Worm (Caenorhabditis elegans) whole organism, early embryonic: Measurements from ENCODE around the gene flp-25.
A peak's percentile ranks its signal among the peaks of the same experiment; 100 is the strongest.

Experiments
- B0310.2 ChIP-seq: sonication (generic microtip); optimal IDR thresholded peaks from 2 replicates; lab custom pipeline; 2016; ENCODE audit warnings: mild to moderate bottlenecking, missing genetic modification characterization, missing compliant biosample characterization
- F13C5.2 ChIP-seq: sonication (generic microtip); optimal IDR thresholded peaks from 2 replicates; lab custom pipeline; 2017; ENCODE audit warnings: mild to moderate bottlenecking, missing genetic modification characterization, inconsistent platforms, missing compliant biosample characterization
- aly-1 ChIP-seq: sonication (generic microtip); optimal IDR thresholded peaks from 2 replicates; lab custom pipeline; 2016; ENCODE audit warnings: missing genetic modification characterization, missing compliant biosample characterization
- ama-1 ChIP-seq: fragments of 150-350 bp; optimal IDR thresholded peaks from 2 replicates; lab custom pipeline; 2014
- ceh-13 ChIP-seq: fragments of 200-800 bp; sonication (Bioruptor generic); optimal IDR thresholded peaks from 2 replicates; lab custom pipeline; 2018; ENCODE audit warnings: mild to moderate bottlenecking, missing genetic modification characterization, missing compliant biosample characterization
- ceh-36 ChIP-seq: sonication (generic microtip); optimal IDR thresholded peaks from 2 replicates; lab custom pipeline; 2016; ENCODE audit warnings: missing genetic modification characterization, inconsistent platforms, missing compliant biosample characterization
- ets-7 ChIP-seq: sonication (generic microtip); optimal IDR thresholded peaks from 2 replicates; lab custom pipeline; 2016; ENCODE audit warnings: missing genotype, missing genetic modification characterization, missing compliant biosample characterization
- flt-1 ChIP-seq: fragments of 200-800 bp; sonication (Bioruptor generic); IDR thresholded peaks from 2 replicates; pipeline ENCODE4 v1.3.6; 2022; ENCODE audit warnings: missing genetic modification characterization, missing compliant biosample characterization
- hmbx-1 ChIP-seq: sonication (generic microtip); optimal IDR thresholded peaks from 2 replicates; lab custom pipeline; 2016; ENCODE audit warnings: mild to moderate bottlenecking, missing genetic modification characterization, missing compliant biosample characterization
- hmg-4 ChIP-seq: fragments of 200-800 bp; sonication (Bioruptor generic); optimal IDR thresholded peaks from 2 replicates; lab custom pipeline; 2018; ENCODE audit warnings: mild to moderate bottlenecking, missing genetic modification characterization, missing compliant biosample characterization
- hnd-1 ChIP-seq: sonication (generic microtip); optimal IDR thresholded peaks from 2 replicates; lab custom pipeline; 2016; ENCODE audit warnings: missing genetic modification characterization, missing compliant biosample characterization
- pes-1 ChIP-seq: fragments of 200-800 bp; sonication (Bioruptor generic); IDR thresholded peaks from 2 replicates; pipeline ENCODE4 v1.3.6; 2022; ENCODE audit warnings: missing genetic modification reagents, missing genetic modification characterization, missing compliant biosample characterization
- scrt-1 ChIP-seq: fragments of 200-800 bp; sonication (Bioruptor generic); IDR thresholded peaks from 2 replicates; pipeline ENCODE4 v1.3.6; 2022; ENCODE audit warnings: missing genetic modification characterization, missing compliant biosample characterization
- sea-1 ChIP-seq: fragments of 200-800 bp; sonication (Bioruptor generic); conservative IDR thresholded peaks from 2 replicates; pipeline ENCODE4 v1.3.6; 2022; ENCODE audit warnings: missing genetic modification characterization, missing compliant biosample characterization
- tbx-11 ChIP-seq: fragments of 200-800 bp; sonication (Bioruptor generic); IDR thresholded peaks from 2 replicates; pipeline ENCODE4 v1.3.6; 2022; ENCODE audit warnings: missing genetic modification characterization, missing compliant biosample characterization
- tbx-37 ChIP-seq: fragments of 200-800 bp; sonication (Bioruptor generic); conservative IDR thresholded peaks from 2 replicates; pipeline ENCODE4 v1.3.6; 2022; ENCODE audit warnings: missing genetic modification reagents, missing genetic modification characterization, missing compliant biosample characterization
- tra-4 ChIP-seq: sonication (generic microtip); optimal IDR thresholded peaks from 2 replicates; lab custom pipeline; 2017; ENCODE audit warnings: missing genetic modification characterization, missing compliant biosample characterization

Gene flp-25

DNA sequence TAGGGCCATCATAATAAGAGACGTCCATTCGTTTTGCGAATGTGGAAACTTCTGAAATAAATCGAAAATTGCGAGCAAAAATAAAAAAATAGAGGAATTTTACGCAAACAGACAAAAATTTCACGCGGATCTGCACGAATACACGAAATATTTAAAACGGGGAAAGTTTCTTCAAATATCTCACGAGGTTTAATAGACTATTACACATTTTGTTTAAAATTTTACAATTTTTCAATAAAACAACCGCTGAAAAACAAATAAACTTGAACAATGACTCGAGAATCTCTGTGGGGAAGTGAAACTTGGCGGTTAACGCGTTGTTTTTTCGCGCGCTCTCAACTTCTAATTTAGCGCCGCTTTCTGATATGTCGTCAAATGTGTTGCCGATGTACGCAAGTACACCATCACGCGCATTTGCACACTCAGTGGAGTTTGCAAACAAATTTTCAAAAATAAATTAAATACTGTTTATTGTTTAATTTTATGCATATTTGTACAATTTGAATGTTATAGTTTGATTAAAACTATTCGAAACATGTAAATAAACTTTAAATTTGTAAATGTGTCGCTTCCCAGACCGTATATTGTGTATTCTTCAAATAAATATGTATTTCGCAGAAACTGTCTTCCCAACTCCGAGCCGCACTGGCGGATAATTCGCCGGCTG is 31.9 kb downstream of the flp-25 start, which contains the start of the genes gpr-2 and rgr-1:
Gene gpr-2 (minus strand): TSS at position 51 of the 667 bp plus-strand sequence.
Gene rgr-1 (plus strand): TSS at position 617 of the 667 bp plus-strand sequence.
- no peak for TF ChIP-seq hmg-4 (GFP tag; lab: Kevin White, UChicago)
- no peak for TF ChIP-seq ama-1 (lab: Kevin White, UChicago)
- no peak for TF ChIP-seq sea-1 (GFP tag; lab: Robert Waterston, UW)
- TF ChIP-seq F13C5.2 = no peak
- no peak for TF ChIP-seq ceh-13
- TF ChIP-seq hnd-1 (tag; lab: Kevin White, UChicago) = no peak
- TF ChIP-seq hmbx-1 (tag; lab: Kevin White, UChicago) = no peak
- no peak for TF ChIP-seq ets-7 (tag; lab: Kevin White, UChicago)
- no peak for TF ChIP-seq tbx-11
- TF ChIP-seq ceh-36 (tag; lab: Kevin White, UChicago) = no peak
- TF ChIP-seq flt-1 (GFP tag; lab: Robert Waterston, UW) = no peak
- no peak for TF ChIP-seq B0310.2 (tag; lab: Kevin White, UChicago)
- no peak for TF ChIP-seq aly-1 (tag; lab: Kevin White, UChicago)
- TF ChIP-seq scrt-1 (GFP tag; lab: Robert Waterston, UW) = no peak

DNA sequence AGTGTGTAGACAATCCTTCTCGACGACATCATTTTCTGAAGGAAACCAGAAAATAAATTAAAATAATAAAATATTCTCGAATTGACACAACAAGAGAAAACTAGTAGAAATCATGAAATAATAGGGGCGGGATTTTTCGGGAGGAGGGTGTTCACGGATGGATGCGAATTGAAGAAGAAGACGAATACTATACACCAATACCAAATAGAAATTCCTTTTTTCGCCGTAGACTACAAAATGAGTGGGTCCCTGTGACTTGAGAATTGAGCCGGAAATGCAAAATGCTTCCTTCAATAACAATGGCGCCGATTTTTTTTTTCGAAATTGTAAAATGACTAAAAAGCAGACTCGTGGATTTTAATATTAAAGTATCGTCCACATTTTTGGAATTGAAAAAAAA is 39.7 kb downstream of the flp-25 start, which contains the start of gene nlp-48:
Gene nlp-48 (minus strand): TSS at position 101 of the 400 bp plus-strand sequence.
- TF ChIP-seq B0310.2 (tag; lab: Kevin White, UChicago) (no peak), tbx-11 (no peak), aly-1 (tag; lab: Kevin White, UChicago) (no peak), hmg-4 (GFP tag; lab: Kevin White, UChicago) (no peak), tbx-37 (GFP tag; lab: Robert Waterston, UW) (no peak), flt-1 (GFP tag; lab: Robert Waterston, UW) (no peak), hnd-1 (tag; lab: Kevin White, UChicago) (no peak), sea-1 (GFP tag; lab: Robert Waterston, UW) (no peak), ets-7 (tag; lab: Kevin White, UChicago) (no peak), tra-4 (tag; lab: Kevin White, UChicago) (no peak), pes-1 (no peak)

DNA sequence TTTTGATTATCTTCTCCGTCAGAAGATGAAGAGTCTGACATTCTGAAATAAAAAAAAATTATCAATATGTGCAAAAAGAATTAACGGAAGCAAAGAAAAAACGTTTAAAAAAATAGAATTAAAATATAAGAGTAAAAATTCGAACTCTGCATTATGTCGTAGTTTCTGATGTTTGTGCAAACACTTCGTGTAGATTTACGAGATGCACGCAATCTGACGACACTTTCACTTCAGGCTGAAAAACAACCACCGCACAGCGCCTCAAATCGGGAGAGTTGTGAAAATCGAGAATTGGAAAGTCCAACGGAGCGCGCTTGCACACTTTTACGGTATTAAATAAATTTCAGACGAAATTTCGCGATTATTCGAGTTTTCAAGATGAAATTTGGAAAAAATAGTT is 45.3 kb downstream of the flp-25 start, which contains the start of gene T26G10.1:
Gene T26G10.1 (minus strand): TSS at position 42 of the 400 bp plus-strand sequence.
- TF ChIP-seq ceh-13 (no peak), flt-1 (GFP tag; lab: Robert Waterston, UW) (no peak), ets-7 (tag; lab: Kevin White, UChicago) (no peak), sea-1 (GFP tag; lab: Robert Waterston, UW) (no peak), F13C5.2 (no peak), tbx-11 (no peak), scrt-1 (GFP tag; lab: Robert Waterston, UW) (no peak), hmbx-1 (tag; lab: Kevin White, UChicago) (no peak), aly-1 (tag; lab: Kevin White, UChicago) (no peak), ceh-36 (tag; lab: Kevin White, UChicago) (no peak), hnd-1 (tag; lab: Kevin White, UChicago) (no peak), tbx-37 (GFP tag; lab: Robert Waterston, UW) (no peak), hmg-4 (GFP tag; lab: Kevin White, UChicago) (no peak), pes-1 (no peak), tra-4 (tag; lab: Kevin White, UChicago) (no peak), B0310.2 (tag; lab: Kevin White, UChicago) (no peak)

DNA sequence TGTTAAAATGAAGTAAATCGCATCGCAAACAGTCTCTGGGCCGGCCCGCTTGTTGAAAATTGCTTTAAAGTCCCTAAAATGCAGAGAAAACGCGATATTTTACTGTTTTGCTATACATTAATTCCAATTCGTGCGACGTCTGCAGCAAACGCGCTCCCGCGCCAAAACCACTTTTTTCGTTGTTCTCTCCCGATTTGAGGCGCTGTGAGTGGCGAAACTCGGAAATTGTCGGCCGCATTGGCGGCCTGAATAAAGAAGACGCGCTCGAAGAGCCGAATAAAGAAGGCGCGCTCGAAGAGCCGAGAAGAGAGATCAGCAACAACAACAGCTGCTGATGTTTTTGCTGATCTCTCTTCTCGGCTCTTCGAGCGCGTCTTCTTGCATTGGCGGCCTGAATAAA is 47.0 kb downstream of the flp-25 start:
- TF ChIP-seq sea-1 (GFP tag; lab: Robert Waterston, UW) (0 out of 2 replicates have a peak, but pooled peaks have one; percentile 51), pes-1 (peak; percentile 51), tbx-11 (0 out of 2 replicates have a peak, but pooled peaks have one; percentile 7), scrt-1 (GFP tag; lab: Robert Waterston, UW) (peak; percentile 65)

DNA sequence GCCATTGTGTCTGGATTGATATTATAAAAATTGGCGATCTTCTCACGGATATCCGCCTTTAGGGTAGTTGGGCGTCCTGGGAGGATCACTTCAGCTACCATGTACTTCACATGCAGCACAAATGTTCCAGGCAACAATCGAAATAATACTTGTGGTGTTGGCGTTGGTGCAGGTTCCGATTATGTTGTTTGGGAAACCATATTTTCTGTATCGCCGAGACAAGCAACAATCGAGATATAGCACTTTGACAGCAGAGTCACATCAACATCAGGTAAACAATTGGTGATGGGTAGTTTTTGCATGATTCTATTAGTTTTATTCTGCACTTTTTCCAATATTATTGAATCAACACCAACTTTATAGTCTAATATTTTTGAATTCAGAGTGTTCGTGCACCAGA is 52.0 kb downstream of the flp-25 start, which contains the start of gene T26G10.3:
Gene T26G10.3 (minus strand): TSS at position 101 of the 400 bp plus-strand sequence.
- no peak for TF ChIP-seq hmbx-1 (tag; lab: Kevin White, UChicago)
- no peak for TF ChIP-seq hmg-4 (GFP tag; lab: Kevin White, UChicago)
- TF ChIP-seq ama-1 (lab: Kevin White, UChicago) = no peak
- TF ChIP-seq pes-1 = no peak
- no peak for TF ChIP-seq B0310.2 (tag; lab: Kevin White, UChicago)
- TF ChIP-seq aly-1 (tag; lab: Kevin White, UChicago) = no peak
- no peak for TF ChIP-seq sea-1 (GFP tag; lab: Robert Waterston, UW)
- TF ChIP-seq ceh-36 (tag; lab: Kevin White, UChicago) = no peak
- TF ChIP-seq ets-7 (tag; lab: Kevin White, UChicago) = no peak
- TF ChIP-seq flt-1 (GFP tag; lab: Robert Waterston, UW) = no peak
- TF ChIP-seq F13C5.2 = no peak
- TF ChIP-seq tbx-37 (GFP tag; lab: Robert Waterston, UW) = no peak
- no peak for TF ChIP-seq scrt-1 (GFP tag; lab: Robert Waterston, UW)
- TF ChIP-seq tra-4 (tag; lab: Kevin White, UChicago) = no peak
